Fruit fly (Drosophila melanogaster): ENCODE results near the gene Cpr62Bb.

Gene Cpr62Bb

dm6 chr3L:1865121-1865727 is 30.3 kb upstream of the Cpr62Bb start, which contains the start of the genes HBS1 and CG12025 (continued):
- TF ChIP-seq CG16863 (GFP tag; optimal IDR thresholded peaks at IDR 0.05) (peak; percentile 32), tll (GFP tag; optimal IDR thresholded peaks at IDR 0.05) (peak in 1 of 2 experiments; percentile 82), CG11093 (GFP tag; IDR thresholded peaks at IDR 0.05) (peak; percentile 36; the same call in 1 of the 3 replicates), CG9609 (GFP tag; optimal IDR thresholded peaks at IDR 0.05) (peak; percentile 27), nerfin-2 (GFP tag; IDR thresholded peaks at IDR 0.05; ENCODE audit: partially characterized antibody) (no peak), exex (tag; optimal IDR thresholded peaks at IDR 0.05) (no peak), nmo (GFP tag; optimal IDR thresholded peaks at IDR 0.05) (peak; percentile 86), CG32767 (GFP tag; IDR thresholded peaks at IDR 0.05) (no peak), Max (GFP tag; optimal IDR thresholded peaks at IDR 0.05) (peak; percentile 39), NfI (GFP tag; optimal IDR thresholded peaks at IDR 0.05) (peak; percentile 61), Pdp1 (GFP tag; optimal IDR thresholded peaks at IDR 0.05) (peak; percentile 60 to 68), CG1602 (GFP tag; optimal IDR thresholded peaks at IDR 0.05) (peak; percentile 48), CG3995 (GFP tag; optimal IDR thresholded peaks at IDR 0.05) (peak; percentile 18), CG3065 (GFP tag; optimal IDR thresholded peaks at IDR 0.05) (peak; percentile 63), ind (GFP tag; optimal IDR thresholded peaks at IDR 0.05) (peak; percentile 64), Opbp (GFP tag; IDR thresholded peaks at IDR 0.05; ENCODE audit: partially characterized antibody) (peak; percentile 34; the same call in 1 of the 3 replicates), CG11695 (GFP tag; IDR thresholded peaks at IDR 0.05) (no peak), CG42726 (GFP tag; IDR thresholded peaks at IDR 0.05; ENCODE audit: partially characterized antibody) (no peak), sqz (GFP tag; optimal IDR thresholded peaks at IDR 0.05) (no peak), bcd (GFP tag; optimal IDR thresholded peaks at IDR 0.05) (peak; percentile 61), CG10267 (tag; optimal IDR thresholded peaks at IDR 0.05) (peak; percentile 71), crc (GFP tag; optimal IDR thresholded peaks at IDR 0.05) (no peak), CG6272 (GFP tag; IDR thresholded peaks at IDR 0.05) (peak; percentile 53; the same call in 1 of the 2 replicates), HmgZ (tag; optimal IDR thresholded peaks at IDR 0.05) (peak; percentile 71), Poxn (GFP tag; IDR thresholded peaks at IDR 0.05) (0 out of 2 replicates have a peak, but pooled peaks have one; percentile 8), CG7556 (GFP tag; optimal IDR thresholded peaks at IDR 0.05) (no peak), sens (GFP tag) (peak; percentile 94), CG7839 (tag; optimal IDR thresholded peaks at IDR 0.05) (peak; percentile 61), CG11247 (GFP tag; IDR thresholded peaks at IDR 0.05) (peak; percentile 49; the same call in 1 of the 2 replicates), CG4424 (GFP tag; optimal IDR thresholded peaks at IDR 0.05) (peak; percentile 42), NC2β (GFP tag; optimal IDR thresholded peaks at IDR 0.05) (peak; percentile 44), Fer2 (tag; optimal IDR thresholded peaks at IDR 0.05) (peak; percentile 32), CG13894 (tag; optimal IDR thresholded peaks at IDR 0.05) (peak; percentile 59), zfh1 (GFP tag; IDR thresholded peaks at IDR 0.05) (peak; percentile 56; the same call in 1 of the 3 replicates), Nf-YB (GFP tag; optimal IDR thresholded peaks at IDR 0.05) (no peak), hkb (optimal IDR thresholded peaks at IDR 0.05) (peak; percentile 94), hkb (GFP tag; IDR thresholded peaks at IDR 0.05) (no peak), HLH54F (GFP tag; optimal IDR thresholded peaks at IDR 0.05) (peak; percentile 67), lov (optimal IDR thresholded peaks at IDR 0.05) (no peak), lov (GFP tag; IDR thresholded peaks at IDR 0.05) (no peak), CG31365 (tag; optimal IDR thresholded peaks at IDR 0.05) (no peak), tap (tag; optimal IDR thresholded peaks at IDR 0.05) (no peak), ATbp (GFP tag; optimal IDR thresholded peaks at IDR 0.05) (no peak), dmrt99B (tag; optimal IDR thresholded peaks at IDR 0.05) (peak; percentile 45), chn (GFP tag; optimal IDR thresholded peaks at IDR 0.05) (peak; percentile 91), onecut (GFP tag; IDR thresholded peaks at IDR 0.05) (peak; percentile 5; the same call in 1 of the 2 replicates), CG34422 (GFP tag; IDR thresholded peaks at IDR 0.05) (no peak; the same call in 2 of the 3 replicates), luna (GFP tag; optimal IDR thresholded peaks at IDR 0.05) (no peak), sug (tag; optimal IDR thresholded peaks at IDR 0.05) (peak; percentile 71), Jarid2 (GFP tag; optimal IDR thresholded peaks at IDR 0.05) (no peak)
